Worm (Caenorhabditis elegans): ENCODE data around the gene nhr-199.

DNA sequence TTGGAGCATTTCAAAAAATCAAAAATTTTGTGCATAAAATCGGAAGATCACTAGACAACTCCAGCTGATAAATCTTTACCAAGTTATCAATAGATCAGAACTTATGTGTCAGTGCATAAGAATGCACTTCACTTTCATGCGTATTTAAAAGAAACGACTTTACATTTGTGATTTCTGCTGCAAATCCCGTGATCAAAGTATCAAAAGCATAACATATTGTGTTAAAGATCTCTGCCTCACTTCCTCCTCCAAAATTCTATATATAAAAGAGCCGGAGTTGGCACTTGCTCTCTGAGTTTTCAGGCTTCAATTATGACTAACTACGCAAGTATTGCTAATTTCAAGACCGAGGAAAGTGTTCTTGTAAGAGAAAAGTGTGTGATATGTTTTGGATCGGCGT lies 6.0 kb downstream of the nhr-199 start, which contains the start of gene nhr-198:
- TF ChIP-seq pes-1 (GFP tag; IDR thresholded peaks at IDR 0.05) = no peak
- TF ChIP-seq B0310.2 (tag; optimal IDR thresholded peaks at IDR 0.05) = no peak
- no peak for TF ChIP-seq hmg-4 (GFP tag; optimal IDR thresholded peaks at IDR 0.05)
- no peak for TF ChIP-seq tbx-37 (GFP tag; conservative IDR thresholded peaks at IDR 0.05)
- no peak for TF ChIP-seq hnd-1 (tag; optimal IDR thresholded peaks at IDR 0.05)
- no peak for TF ChIP-seq flt-1 (GFP tag; IDR thresholded peaks at IDR 0.05)
- TF ChIP-seq tbx-11 (GFP tag; IDR thresholded peaks at IDR 0.05) = no peak

Data from whole organism, early embryonic.